Worm (Caenorhabditis elegans) whole organism, L2 larva: ENCODE measurements around the gene dep-1.

ENCODE experiments used
- elt-3 ChIP-seq: sonication (generic microtip); optimal IDR thresholded peaks from 2 replicates; lab custom pipeline; 2017; ENCODE audit warnings: missing biosample characterization, missing genetic modification characterization
- peb-1 ChIP-seq: fragments of 150-350 bp; optimal IDR thresholded peaks from 2 replicates; lab custom pipeline; 2014; ENCODE audit warnings: missing biosample characterization, missing genetic modification characterization

DNA sequence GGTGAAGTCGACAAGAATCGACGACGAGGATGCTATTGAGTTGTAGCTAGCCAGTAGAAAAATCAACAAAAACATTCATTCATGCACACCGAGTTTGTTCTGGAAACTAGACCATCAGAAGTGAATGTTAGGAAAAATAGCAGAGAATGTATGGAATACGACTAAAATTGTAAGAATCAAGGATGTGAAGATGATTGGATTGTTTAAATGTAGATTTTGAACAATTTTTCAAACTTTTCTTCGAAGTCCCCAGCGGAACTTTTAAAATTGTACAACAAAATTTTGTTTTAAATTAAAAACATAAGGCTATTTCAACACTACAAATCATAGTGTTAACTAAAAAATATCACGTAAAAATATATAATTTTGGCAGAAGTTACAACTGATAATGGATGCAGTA lies 36.9 kb downstream of the dep-1 start, which contains the start of gene C18E9.7:
- TF ChIP-seq peb-1 (tag; lab: Kevin White, UChicago) (no peak), elt-3 (tag; lab: Kevin White, UChicago) (no peak)
